Worm (Caenorhabditis elegans): ENCODE results near the gene arc-1.

DNA sequence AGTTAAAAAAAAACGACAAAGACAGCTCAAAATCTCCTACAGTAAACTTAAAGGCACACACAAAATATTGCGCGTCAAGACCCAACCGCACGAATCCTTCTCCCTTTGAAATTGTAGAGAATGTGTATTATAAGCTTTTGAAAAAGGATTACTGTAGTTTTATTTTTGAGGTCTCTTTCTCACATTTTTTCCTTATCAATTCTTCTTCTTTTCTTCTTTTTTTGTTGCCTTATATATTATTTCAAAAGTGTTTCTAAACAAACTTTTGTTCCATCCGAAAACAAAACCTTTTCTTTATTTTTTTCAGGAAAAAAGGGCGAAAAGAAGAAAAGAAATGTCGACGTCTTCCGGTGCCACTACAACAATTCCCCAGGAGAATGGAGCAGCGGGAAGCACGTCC lies 5.7 kb downstream of the arc-1 start, which contains the start of gene ZK1320.13:
- no peak for TF ChIP-seq aly-1 (tag; optimal IDR thresholded peaks at IDR 0.05)
- no peak for TF ChIP-seq sea-1 (GFP tag; conservative IDR thresholded peaks at IDR 0.05)
- TF ChIP-seq ceh-36 (tag; optimal IDR thresholded peaks at IDR 0.05), result no peak
- no peak for TF ChIP-seq ceh-13 (GFP tag; optimal IDR thresholded peaks at IDR 0.05)
